Worm (Caenorhabditis elegans) whole organism, midembryonic: Measurements from ENCODE around the gene F44A6.4.

Experiments
- T22C8.4 ChIP-seq: fragments of 200-800 bp; sonication (Bioruptor generic); IDR thresholded peaks from 2 replicates; pipeline ENCODE4 v1.3.6; 2022; ENCODE audit warnings: missing genetic modification characterization, missing compliant biosample characterization
- flt-1 ChIP-seq: fragments of 200-800 bp; sonication (Bioruptor generic); IDR thresholded peaks from 2 replicates; pipeline ENCODE4 v1.3.6; 2022; ENCODE audit warnings: missing genetic modification characterization, missing compliant biosample characterization
- klf-2 ChIP-seq: fragments of 200-800 bp; sonication (Bioruptor generic); conservative IDR thresholded peaks from 2 replicates; pipeline ENCODE4 v1.3.6; 2022; ENCODE audit warnings: missing genetic modification reagents, missing genetic modification characterization, missing compliant biosample characterization
- med-1 ChIP-seq: sonication (generic microtip); optimal IDR thresholded peaks from 2 replicates; lab custom pipeline; 2017; ENCODE audit warnings: missing genetic modification characterization, mild to moderate bottlenecking, missing compliant biosample characterization, antibody characterized with exemption, missing genetic modification reagents; ENCODE audit not compliant: insufficient read depth
- ref-1 ChIP-seq: fragments of 200-800 bp; sonication (Bioruptor generic); conservative IDR thresholded peaks from 2 replicates; pipeline ENCODE4 v1.3.6; 2022; ENCODE audit warnings: missing genetic modification reagents, missing genetic modification characterization, missing compliant biosample characterization
- tab-1 ChIP-seq: fragments of 200-800 bp; sonication (Bioruptor generic); IDR thresholded peaks from 2 replicates; pipeline ENCODE4 v1.3.6; 2022; ENCODE audit warnings: missing genetic modification characterization, missing compliant biosample characterization
- ztf-23 ChIP-seq: fragments of 200-800 bp; sonication (Bioruptor generic); IDR thresholded peaks from 2 replicates; pipeline ENCODE4 v1.3.6; 2022; ENCODE audit warnings: missing genetic modification reagents, missing genetic modification characterization, missing compliant biosample characterization
- ztf-29 ChIP-seq: fragments of 200-800 bp; sonication (Bioruptor generic); IDR thresholded peaks from 2 replicates; pipeline ENCODE4 v1.3.6; 2022; ENCODE audit warnings: missing genetic modification reagents, missing genetic modification characterization, missing compliant biosample characterization

- TF ChIP-seq klf-2 (GFP tag; lab: Robert Waterston, UW) (no peak), ztf-23 (GFP tag; lab: Robert Waterston, UW) (no peak), ztf-29 (GFP tag; lab: Robert Waterston, UW) (no peak), flt-1 (no peak), tab-1 (GFP tag; lab: Robert Waterston, UW) (no peak), T22C8.4 (GFP tag; lab: Robert Waterston, UW) (no peak), ref-1 (GFP tag; lab: Robert Waterston, UW) (no peak), med-1 (no peak)
Measured at ce11 chrX:10216344-10216743, 1.0 kb upstream of the F44A6.4 start.
